Worm (Caenorhabditis elegans) whole organism, L4 larva: ENCODE results near the gene cyp-33D1.
A peak's percentile ranks its signal among the peaks of the same experiment; 100 is the strongest.

Experiments used
- D1046.2 ChIP-seq: fragments of 200-800 bp; sonication (Bioruptor generic); IDR thresholded peaks from 2 replicates; pipeline ENCODE4 v1.3.6; 2022; ENCODE audit warnings: missing genetic modification characterization, missing compliant biosample characterization
- F37D6.2 ChIP-seq: sonication (generic microtip); optimal IDR thresholded peaks from 2 replicates; lab custom pipeline; 2016; ENCODE audit warnings: mild to moderate bottlenecking, missing genetic modification characterization, missing compliant biosample characterization
- F44E2.7 ChIP-seq: fragments of 200-800 bp; sonication (Bioruptor generic); IDR thresholded peaks from 2 replicates; pipeline ENCODE4 v2.1.2; 2022; ENCODE audit warnings: missing genetic modification characterization, missing compliant biosample characterization
- F49E8.2 ChIP-seq: sonication (generic microtip); optimal IDR thresholded peaks from 2 replicates; lab custom pipeline; 2016; ENCODE audit warnings: missing compliant biosample characterization, mild to moderate bottlenecking, missing genetic modification characterization, borderline replicate concordance
- Y48G9A.11 ChIP-seq: fragments of 200-800 bp; sonication (Bioruptor generic); IDR thresholded peaks from 2 replicates; pipeline ENCODE4 v1.3.6; 2022; ENCODE audit warnings: missing genetic modification reagents, missing genetic modification characterization, missing compliant biosample characterization
- ama-1 ChIP-seq: fragments of 150-350 bp; optimal IDR thresholded peaks from 2 replicates; lab custom pipeline; 2014; ENCODE audit warnings: inconsistent platforms, mixed read lengths
- attf-4 ChIP-seq: sonication (generic microtip); optimal IDR thresholded peaks from 3 replicates; lab custom pipeline; 2017; ENCODE audit warnings: missing biosample characterization, missing genetic modification characterization
- ceh-62 ChIP-seq: sonication (generic microtip); optimal IDR thresholded peaks from 2 replicates; lab custom pipeline; 2017; ENCODE audit warnings: missing biosample characterization, missing genetic modification characterization
- dmd-8 ChIP-seq: fragments of 200-800 bp; sonication (Bioruptor generic); IDR thresholded peaks from 2 replicates; pipeline ENCODE4 v1.3.6; 2022; ENCODE audit warnings: missing genetic modification characterization, missing compliant biosample characterization
- fkh-10 ChIP-seq: fragments of 150-350 bp; optimal IDR thresholded peaks from 2 replicates; lab custom pipeline; 2014; ENCODE audit warnings: missing biosample characterization, missing genetic modification reagents, missing genetic modification characterization
- hif-1 ChIP-seq, 2 experiments: sonication (generic microtip); optimal IDR thresholded peaks; 2 replicates each; lab custom pipeline; 2016 to 2017; ENCODE audit warnings: missing compliant biosample characterization in 2 of 2, missing genetic modification characterization in 2 of 2, missing genetic modification reagents in 2 of 2, missing genotype in 2 of 2, mild to moderate bottlenecking in 1 of 2
- hmg-1.1 ChIP-seq: fragments of 200-800 bp; sonication (Bioruptor generic); IDR thresholded peaks from 2 replicates; pipeline ENCODE4 v1.3.6; 2022; ENCODE audit warnings: missing genetic modification reagents, missing genetic modification characterization, missing compliant biosample characterization
- jun-1 ChIP-seq: fragments of 150-350 bp; optimal IDR thresholded peaks from 2 replicates; lab custom pipeline; 2014; ENCODE audit warnings: missing biosample characterization, missing genetic modification reagents, missing genetic modification characterization
- lin-15B ChIP-seq: fragments of 150-350 bp; sonication (generic microtip); optimal IDR thresholded peaks from 3 replicates; lab custom pipeline; 2014; ENCODE audit warnings: missing biosample characterization, missing genetic modification characterization
- lin-38 ChIP-seq: fragments of 200-800 bp; sonication (Bioruptor generic); IDR thresholded peaks from 2 replicates; pipeline ENCODE4 v1.3.6; 2022; ENCODE audit warnings: missing genetic modification reagents, missing genetic modification characterization, missing compliant biosample characterization
- lin-39 ChIP-seq: fragments of 150-350 bp; optimal IDR thresholded peaks from 2 replicates; lab custom pipeline; 2014; ENCODE audit warnings: missing biosample characterization, missing genetic modification reagents, missing genetic modification characterization
- lsy-2 ChIP-seq, 2 experiments: fragments of 150-350 bp in 1 of 2; sonication (generic microtip) in 1 of 2; optimal IDR thresholded peaks; 2 replicates each; lab custom pipeline; 2014 to 2017; ENCODE audit warnings: missing biosample characterization in 2 of 2, missing genetic modification characterization in 2 of 2
- madf-5 ChIP-seq, 2 experiments: fragments of 200-800 bp; sonication (Bioruptor generic); IDR thresholded peaks; 2 replicates each; pipeline ENCODE4 v1.3.6; 2022; ENCODE audit warnings: missing compliant biosample characterization in 2 of 2, missing genetic modification characterization in 2 of 2
- mep-1 ChIP-seq: fragments of 150-350 bp; sonication (generic microtip); optimal IDR thresholded peaks from 3 replicates; lab custom pipeline; 2014; ENCODE audit warnings: missing biosample characterization, missing genetic modification characterization
- mxl-3 ChIP-seq: fragments of 200-800 bp; sonication (Bioruptor generic); optimal IDR thresholded peaks from 2 replicates; lab custom pipeline; 2018; ENCODE audit warnings: mild to moderate bottlenecking, missing genetic modification characterization, missing compliant biosample characterization
- nhr-10 ChIP-seq: fragments of 150-350 bp; optimal IDR thresholded peaks from 2 replicates; lab custom pipeline; 2014; ENCODE audit warnings: missing biosample characterization, missing genetic modification characterization
- nhr-111 ChIP-seq: fragments of 200-800 bp; sonication (Bioruptor generic); optimal IDR thresholded peaks from 2 replicates; lab custom pipeline; 2018; ENCODE audit warnings: mild to moderate bottlenecking, missing genetic modification characterization, missing compliant biosample characterization
- nhr-237 ChIP-seq: sonication (generic microtip); optimal IDR thresholded peaks from 2 replicates; lab custom pipeline; 2017; ENCODE audit warnings: missing biosample characterization, missing genetic modification characterization
- nhr-28 ChIP-seq: fragments of 150-350 bp; optimal IDR thresholded peaks from 2 replicates; lab custom pipeline; 2014; ENCODE audit warnings: missing biosample characterization, missing genetic modification characterization
- nhr-42 ChIP-seq: fragments of 200-800 bp; sonication (Bioruptor generic); IDR thresholded peaks from 2 replicates; pipeline ENCODE4 v1.3.6; 2022; ENCODE audit warnings: missing genetic modification characterization, missing compliant biosample characterization
- nhr-76 ChIP-seq: fragments of 150-350 bp; optimal IDR thresholded peaks from 2 replicates; lab custom pipeline; 2014; ENCODE audit warnings: missing biosample characterization, missing genetic modification characterization
- pqm-1 ChIP-seq: sonication (generic microtip); optimal IDR thresholded peaks from 2 replicates; lab custom pipeline; 2017; ENCODE audit warnings: missing biosample characterization, missing genetic modification characterization
- saeg-2 ChIP-seq: fragments of 200-800 bp; sonication (Bioruptor generic); IDR thresholded peaks from 2 replicates; pipeline ENCODE4 v1.3.6; 2022; ENCODE audit warnings: missing genetic modification reagents, missing genetic modification characterization, missing compliant biosample characterization
- sdz-12 ChIP-seq: fragments of 200-800 bp; sonication (Bioruptor generic); optimal IDR thresholded peaks from 2 replicates; lab custom pipeline; 2018; ENCODE audit warnings: mild to moderate bottlenecking, missing genetic modification characterization, missing compliant biosample characterization
- spr-1 ChIP-seq: sonication (generic microtip); optimal IDR thresholded peaks from 2 replicates; lab custom pipeline; 2016; ENCODE audit warnings: mild to moderate bottlenecking, missing genetic modification characterization, missing compliant biosample characterization
- tag-97 ChIP-seq: fragments of 200-800 bp; sonication (Bioruptor generic); IDR thresholded peaks from 2 replicates; pipeline ENCODE4 v1.3.6; 2022; ENCODE audit warnings: missing genetic modification characterization, missing compliant biosample characterization
- unc-62 ChIP-seq, 3 experiments: fragments of 150-350 bp in 1 of 3; sonication (generic microtip); optimal IDR thresholded peaks in 2 of 3; peaks in 1 of 3; 1 replicate in 1 of 3; 2 replicates in 2 of 3; lab custom pipeline; 2014 to 2017; ENCODE audit warnings: missing biosample characterization in 3 of 3, missing genetic modification characterization in 3 of 3, missing genetic modification reagents in 3 of 3, missing genotype in 1 of 3
- zfp-3 ChIP-seq: fragments of 200-800 bp; sonication (Bioruptor generic); conservative IDR thresholded peaks from 2 replicates; pipeline ENCODE4 v1.3.6; 2022; ENCODE audit warnings: missing genetic modification reagents, missing genetic modification characterization, missing compliant biosample characterization
- zip-11 ChIP-seq: fragments of 200-800 bp; sonication (Bioruptor generic); IDR thresholded peaks from 2 replicates; pipeline ENCODE4 v1.3.6; 2022; ENCODE audit warnings: missing genetic modification characterization, missing compliant biosample characterization
- zip-2 ChIP-seq: fragments of 150-350 bp; optimal IDR thresholded peaks from 2 replicates; lab custom pipeline; 2014; ENCODE audit warnings: missing biosample characterization, missing genetic modification characterization

The cyp-33D1 gene

ce11 chrV:16195379-16195778 is 19.7 kb upstream of the cyp-33D1 start, which contains the start of gene rabr-3:
TSS of gene rabr-3 (plus strand) at chrV:16195679.
- TF ChIP-seq nhr-42 = no peak
- no peak for TF ChIP-seq zip-2 (tag; lab: Kevin White, UChicago)
- no peak for TF ChIP-seq dmd-8
- no peak for TF ChIP-seq hmg-1.1 (GFP tag; lab: Robert Waterston, UW)
- TF ChIP-seq nhr-237 = no peak
- no peak for TF ChIP-seq nhr-28 (tag; lab: Kevin White, UChicago)
- no peak for TF ChIP-seq fkh-10
- TF ChIP-seq lin-38 (GFP tag; lab: Robert Waterston, UW) = no peak
- TF ChIP-seq madf-5 (GFP tag; IDR thresholded peaks at IDR 0.05; lab: Robert Waterston, UW) = no peak
- TF ChIP-seq F49E8.2 (tag; lab: Kevin White, UChicago) = no peak
- no peak for TF ChIP-seq jun-1 (tag; lab: Kevin White, UChicago)
- TF ChIP-seq F44E2.7 (GFP tag; lab: Robert Waterston, UW) = no peak
- no peak for TF ChIP-seq nhr-76 (tag; lab: Kevin White, UChicago)
- no peak for TF ChIP-seq pqm-1

ce11 chrV:16194639-16195038 is 19.0 kb upstream of the cyp-33D1 start, which contains the start of gene rabr-4:
TSS of gene rabr-4 (plus strand) at chrV:16194939.
- TF ChIP-seq zfp-3 (GFP tag; lab: Robert Waterston, UW) (no peak), spr-1 (no peak), hif-1 (tag; optimal IDR thresholded peaks at IDR 0.05; lab: Kevin White, UChicago) (no peak), mxl-3 (GFP tag; lab: Kevin White, UChicago) (no peak), tag-97 (GFP tag; lab: Robert Waterston, UW) (no peak), saeg-2 (no peak), nhr-10 (tag; lab: Kevin White, UChicago) (no peak)
- TF ChIP-seq, all 104 proteins: peak for 0

DNA sequence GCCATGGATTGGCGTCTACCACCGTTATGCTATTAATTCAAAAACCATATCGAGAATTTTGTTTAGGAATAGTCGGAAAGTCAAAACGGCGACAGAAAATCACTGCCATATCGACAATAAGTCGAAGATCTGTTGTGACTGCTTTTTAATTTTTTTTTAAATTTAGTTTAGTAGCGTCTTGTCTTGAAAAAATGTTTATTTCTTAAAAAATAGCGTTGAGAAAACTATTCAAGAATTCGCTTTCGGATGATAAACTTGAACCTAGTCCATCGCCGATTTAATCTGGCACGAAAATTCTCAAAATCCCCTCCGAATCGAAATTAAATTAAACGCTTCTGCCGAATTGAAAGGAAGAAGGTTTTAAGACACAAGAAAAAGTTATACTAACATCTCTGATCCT is 16.5 kb upstream of the cyp-33D1 start, which contains the start of gene srh-279:
Gene srh-279 (plus strand): TSS at position 301 of the 400 bp plus-strand sequence.
- TF ChIP-seq mxl-3 (GFP tag; lab: Kevin White, UChicago) (no peak), sdz-12 (GFP tag; lab: Kevin White, UChicago) (no peak), unc-62 (GFP tag; optimal IDR thresholded peaks at IDR 0.05 in 1 of 2; lab: Kevin White, UChicago) (peak in 1 of 2 experiments; percentile 26), unc-62 (tag; optimal IDR thresholded peaks at IDR 0.05; lab: Kevin White, UChicago) (no peak), zip-2 (tag; lab: Kevin White, UChicago) (no peak)
- TF ChIP-seq, all 104 proteins: peak for 1

- TF ChIP-seq tag-97 (GFP tag; lab: Robert Waterston, UW) = no peak
- TF ChIP-seq fkh-10 = no peak
- TF ChIP-seq attf-4 (tag; lab: Kevin White, UChicago) = no peak
- no peak for TF ChIP-seq ceh-62 (tag; lab: Kevin White, UChicago)
- no peak for TF ChIP-seq mep-1 (tag; lab: Kevin White, UChicago)
- TF ChIP-seq zip-11 (GFP tag; lab: Robert Waterston, UW) = no peak
- TF ChIP-seq nhr-111 = no peak
- TF ChIP-seq Y48G9A.11 = no peak
- no peak for TF ChIP-seq lsy-2 (tag; optimal IDR thresholded peaks at IDR 0.05; lab: Kevin White, UChicago)
- TF ChIP-seq hmg-1.1 (GFP tag; lab: Robert Waterston, UW) = no peak
- TF ChIP-seq lin-15B = no peak
- TF ChIP-seq lin-39 = no peak
- TF ChIP-seq D1046.2 = no peak
- TF ChIP-seq lin-38 (GFP tag; lab: Robert Waterston, UW) = no peak
- no peak for TF ChIP-seq nhr-237
- TF ChIP-seq F37D6.2 (tag; lab: Kevin White, UChicago) = no peak
- no peak for TF ChIP-seq saeg-2
- TF ChIP-seq ama-1 (lab: Kevin White, UChicago) = no peak
These were observed 14.8 kb upstream of the cyp-33D1 start, which contains the start of gene srh-281 for ce11 chrV:16190485-16190884. TSS of gene srh-281 (plus strand) at chrV:16190785.
